Fruit fly (Drosophila melanogaster) whole organism, embryonic: ENCODE measurements around the gene Trs20.

Experiments used
- Asciz ChIP-seq: fragments of 200-800 bp; sonication (Bioruptor generic); optimal IDR thresholded peaks from 2 replicates; lab custom pipeline; 2017; ENCODE audit warnings: missing biosample characterization, mild to moderate bottlenecking, missing genetic modification characterization, missing genetic modification reagents
- CG10147 ChIP-seq: fragments of 200-800 bp; sonication (Bioruptor generic); optimal IDR thresholded peaks from 2 replicates; lab custom pipeline; 2019; ENCODE audit warnings: missing biosample characterization, mild to moderate bottlenecking, missing genetic modification characterization, moderate library complexity
- CG10321 ChIP-seq: fragments of 200-800 bp; sonication (Bioruptor generic); IDR thresholded peaks from 2 replicates; pipeline ENCODE4 v1.3.6; 2022; ENCODE audit warnings: missing biosample characterization, missing genetic modification characterization
- CG10959 ChIP-seq: fragments of 200-800 bp; sonication (Bioruptor generic); IDR thresholded peaks from 2 replicates; pipeline ENCODE4 v1.3.6; 2022; ENCODE audit warnings: missing biosample characterization, missing genetic modification characterization
- CG14860 ChIP-seq: fragments of 200-800 bp; sonication (Bioruptor generic); IDR thresholded peaks from 3 replicates; pipeline ENCODE4 v1.3.6; 2022; ENCODE audit warnings: missing biosample characterization, missing genetic modification characterization; ENCODE audit not compliant: partially characterized antibody
- CG15073 ChIP-seq: fragments of 200-800 bp; sonication (Bioruptor generic); optimal IDR thresholded peaks from 2 replicates; lab custom pipeline; 2016; ENCODE audit warnings: missing biosample characterization, missing genetic modification characterization
- CG15601 ChIP-seq: fragments of 200-800 bp; sonication (Bioruptor generic); optimal IDR thresholded peaks from 3 replicates; lab custom pipeline; 2019; ENCODE audit warnings: missing biosample characterization, mild to moderate bottlenecking, missing genetic modification characterization, moderate library complexity
- CG1647 ChIP-seq: fragments of 200-800 bp; sonication (Bioruptor generic); optimal IDR thresholded peaks from 3 replicates; lab custom pipeline; 2016; ENCODE audit warnings: missing biosample characterization, missing genetic modification characterization
- CG17359 ChIP-seq: fragments of 200-800 bp; sonication (Bioruptor generic); optimal IDR thresholded peaks from 3 replicates; lab custom pipeline; 2018; ENCODE audit warnings: missing biosample characterization, mild to moderate bottlenecking, missing genetic modification characterization, moderate library complexity
- CG2678 ChIP-seq: fragments of 200-800 bp; sonication (Bioruptor generic); optimal IDR thresholded peaks from 3 replicates; lab custom pipeline; 2019; ENCODE audit warnings: missing biosample characterization, mild to moderate bottlenecking, missing genetic modification characterization, moderate library complexity
- CG30020 ChIP-seq: fragments of 200-800 bp; optimal IDR thresholded peaks from 2 replicates; lab custom pipeline; 2019; ENCODE audit warnings: missing biosample characterization, mild to moderate bottlenecking, missing genetic modification characterization, moderate library complexity
- CG3407 ChIP-seq: fragments of 200-800 bp; sonication (Bioruptor generic); optimal IDR thresholded peaks from 2 replicates; lab custom pipeline; 2018; ENCODE audit warnings: missing biosample characterization, mild to moderate bottlenecking, missing genetic modification characterization
- CG34422 ChIP-seq: fragments of 200-800 bp; sonication (Bioruptor generic); IDR thresholded peaks from 3 replicates; pipeline ENCODE4 v1.3.6; 2022; ENCODE audit warnings: missing biosample characterization, missing genetic modification characterization
- CG4617 ChIP-seq: fragments of 200-800 bp; sonication (Bioruptor generic); optimal IDR thresholded peaks from 3 replicates; lab custom pipeline; 2016; ENCODE audit warnings: missing biosample characterization, missing genetic modification characterization, borderline replicate concordance
- CG8089 ChIP-seq: fragments of 200-800 bp; sonication (Bioruptor generic); optimal IDR thresholded peaks from 3 replicates; lab custom pipeline; 2016; ENCODE audit warnings: missing biosample characterization, missing genetic modification characterization
- CG9215 ChIP-seq: fragments of 200-800 bp; sonication (Bioruptor generic); IDR thresholded peaks from 2 replicates; pipeline ENCODE4 v1.3.6; 2022; ENCODE audit warnings: missing biosample characterization, missing genetic modification characterization
- D ChIP-seq, 2 experiments: fragments of 200-800 bp in 1 of 2; fragments of >200 bp in 1 of 2; sonication (Bioruptor generic) in 1 of 2; optimal IDR thresholded peaks; 2 replicates in 1 of 2; 3 replicates in 1 of 2; lab custom pipeline; 2017; ENCODE audit warnings: mild to moderate bottlenecking in 1 of 2, missing biosample characterization in 1 of 2, missing genetic modification characterization in 1 of 2, missing genetic modification reagents in 1 of 2
- D19B ChIP-seq: fragments of 200-800 bp; sonication (Bioruptor generic); optimal IDR thresholded peaks from 2 replicates; lab custom pipeline; 2017; ENCODE audit warnings: missing biosample characterization, mild to moderate bottlenecking, missing genetic modification characterization
- E2f2 ChIP-seq: fragments of 200-800 bp; sonication (Bioruptor generic); IDR thresholded peaks from 2 replicates; pipeline ENCODE4 v1.3.6; 2022; ENCODE audit warnings: missing biosample characterization, missing genetic modification characterization
- GATAe ChIP-seq: fragments of 200-800 bp; sonication (Bioruptor generic); conservative IDR thresholded peaks from 2 replicates; pipeline ENCODE4 v1.3.6; 2022; ENCODE audit warnings: missing biosample characterization, missing genetic modification characterization
- Gsc ChIP-seq: fragments of 200-800 bp; sonication (Bioruptor generic); IDR thresholded peaks from 2 replicates; pipeline ENCODE4 v1.3.6; 2022; ENCODE audit warnings: missing biosample characterization, missing genetic modification characterization
- HLHmδ ChIP-seq: fragments of 200-800 bp; sonication (Bioruptor generic); optimal IDR thresholded peaks from 2 replicates; lab custom pipeline; 2018; ENCODE audit warnings: missing biosample characterization, mild to moderate bottlenecking, missing genetic modification characterization, moderate library complexity
- MTF-1 ChIP-seq: fragments of 200-800 bp; sonication (Bioruptor generic); optimal IDR thresholded peaks from 2 replicates; lab custom pipeline; 2018; ENCODE audit warnings: missing biosample characterization, mild to moderate bottlenecking, missing genetic modification characterization, borderline replicate concordance
- Max ChIP-seq: fragments of 200-800 bp; sonication (Bioruptor generic); optimal IDR thresholded peaks from 2 replicates; lab custom pipeline; 2016; ENCODE audit warnings: missing biosample characterization, mild to moderate bottlenecking, missing genetic modification characterization
- Meics ChIP-seq: fragments of 200-800 bp; sonication (Bioruptor generic); optimal IDR thresholded peaks from 2 replicates; lab custom pipeline; 2017; ENCODE audit warnings: missing biosample characterization, mild to moderate bottlenecking, missing genetic modification characterization
- NK7.1 ChIP-seq: fragments of 200-800 bp; sonication (Bioruptor generic); optimal IDR thresholded peaks from 3 replicates; lab custom pipeline; 2016; ENCODE audit warnings: missing biosample characterization, missing genetic modification characterization
- Opbp ChIP-seq: fragments of 200-800 bp; sonication (Bioruptor generic); IDR thresholded peaks from 3 replicates; pipeline ENCODE4 v1.3.6; 2022; ENCODE audit warnings: missing biosample characterization, missing genetic modification characterization; ENCODE audit not compliant: partially characterized antibody
- Xrp1 ChIP-seq: fragments of 200-800 bp; sonication (Bioruptor generic); IDR thresholded peaks from 2 replicates; pipeline ENCODE4 v1.3.6; 2022; ENCODE audit warnings: missing biosample characterization, missing genetic modification characterization
- amos ChIP-seq: fragments of 200-800 bp; sonication (Bioruptor generic); IDR thresholded peaks from 2 replicates; pipeline ENCODE4 v1.3.6; 2022; ENCODE audit warnings: missing biosample characterization, missing genetic modification characterization; ENCODE audit not compliant: partially characterized antibody
- ara ChIP-seq: fragments of 200-800 bp; sonication (Bioruptor generic); IDR thresholded peaks from 2 replicates; pipeline ENCODE4 v1.3.6; 2022; ENCODE audit warnings: missing biosample characterization, missing genetic modification characterization
- az2 ChIP-seq: fragments of 200-800 bp; sonication (Bioruptor generic); optimal IDR thresholded peaks from 3 replicates; lab custom pipeline; 2016; ENCODE audit warnings: missing biosample characterization, missing genetic modification characterization
- bcd ChIP-seq: fragments of 200-800 bp; sonication (Bioruptor generic); optimal IDR thresholded peaks from 2 replicates; lab custom pipeline; 2017; ENCODE audit warnings: missing biosample characterization, mild to moderate bottlenecking, missing genetic modification characterization
- bsh ChIP-seq, 2 experiments: fragments of 200-800 bp; sonication (Bioruptor generic); optimal IDR thresholded peaks; 2 replicates each; lab custom pipeline; 2017 to 2018; ENCODE audit warnings: mild to moderate bottlenecking in 2 of 2, missing biosample characterization in 2 of 2, missing genetic modification characterization in 2 of 2, moderate library complexity in 1 of 2
- crc ChIP-seq: fragments of 200-800 bp; sonication (Bioruptor generic); optimal IDR thresholded peaks from 2 replicates; lab custom pipeline; 2016; ENCODE audit warnings: missing biosample characterization, missing genetic modification characterization
- en ChIP-seq: fragments of 200-800 bp; sonication (Bioruptor generic); optimal IDR thresholded peaks from 2 replicates; lab custom pipeline; 2016; ENCODE audit warnings: missing biosample characterization, missing genetic modification characterization
- exex ChIP-seq: fragments of 200-800 bp; sonication (Bioruptor generic); optimal IDR thresholded peaks from 4 replicates; lab custom pipeline; 2018; ENCODE audit warnings: missing biosample characterization, mild to moderate bottlenecking, missing genetic modification characterization, moderate library complexity
- gsb-n ChIP-seq: fragments of 200-800 bp; sonication (Bioruptor generic); optimal IDR thresholded peaks from 3 replicates; lab custom pipeline; 2018; ENCODE audit warnings: missing biosample characterization, mild to moderate bottlenecking, missing genetic modification characterization
- jing ChIP-seq: fragments of 200-800 bp; sonication (Bioruptor generic); optimal IDR thresholded peaks from 2 replicates; lab custom pipeline; 2018; ENCODE audit warnings: missing biosample characterization, mild to moderate bottlenecking, missing genetic modification characterization
- kah ChIP-seq: fragments of 200-800 bp; sonication (Bioruptor generic); optimal IDR thresholded peaks from 2 replicates; lab custom pipeline; 2018; ENCODE audit warnings: missing biosample characterization, mild to moderate bottlenecking, missing genetic modification characterization
- lov ChIP-seq, 2 experiments: fragments of 200-800 bp in 1 of 2; fragments of >200 bp in 1 of 2; sonication (Bioruptor generic) in 1 of 2; IDR thresholded peaks in 1 of 2; optimal IDR thresholded peaks in 1 of 2; 2 replicates in 1 of 2; 3 replicates in 1 of 2; pipeline versions ENCODE4 v1.3.6 to Lab custom; 2017 to 2022; ENCODE audit warnings: missing biosample characterization in 1 of 2, missing genetic modification characterization in 1 of 2
- nmo ChIP-seq: fragments of 200-800 bp; sonication (Bioruptor generic); optimal IDR thresholded peaks from 2 replicates; lab custom pipeline; 2018; ENCODE audit warnings: missing biosample characterization, mild to moderate bottlenecking, missing genetic modification characterization, moderate library complexity
- peb ChIP-seq: fragments of 200-800 bp; sonication (Bioruptor generic); IDR thresholded peaks from 2 replicates; pipeline ENCODE4 v1.3.6; 2022; ENCODE audit warnings: missing biosample characterization, missing genetic modification characterization
- rib ChIP-seq: fragments of 200-800 bp; sonication (Bioruptor generic); IDR thresholded peaks from 2 replicates; pipeline ENCODE4 v1.3.6; 2022; ENCODE audit warnings: missing biosample characterization, missing genetic modification characterization
- shn ChIP-seq: fragments of 200-800 bp; sonication (Bioruptor generic); optimal IDR thresholded peaks from 3 replicates; lab custom pipeline; 2016; ENCODE audit warnings: missing biosample characterization, missing genetic modification characterization
- slou ChIP-seq: fragments of 200-800 bp; sonication (Bioruptor generic); optimal IDR thresholded peaks from 3 replicates; lab custom pipeline; 2016; ENCODE audit warnings: missing biosample characterization, missing genetic modification characterization
- stc ChIP-seq: fragments of 200-800 bp; sonication (Bioruptor generic); IDR thresholded peaks from 2 replicates; pipeline ENCODE4 v1.3.6; 2022; ENCODE audit warnings: missing biosample characterization, missing genetic modification characterization
- wdn ChIP-seq: fragments of 200-800 bp; sonication (Bioruptor generic); IDR thresholded peaks from 2 replicates; pipeline ENCODE4 v1.3.6; 2022; ENCODE audit warnings: missing biosample characterization, missing genetic modification characterization

Trs20 gene

DNA sequence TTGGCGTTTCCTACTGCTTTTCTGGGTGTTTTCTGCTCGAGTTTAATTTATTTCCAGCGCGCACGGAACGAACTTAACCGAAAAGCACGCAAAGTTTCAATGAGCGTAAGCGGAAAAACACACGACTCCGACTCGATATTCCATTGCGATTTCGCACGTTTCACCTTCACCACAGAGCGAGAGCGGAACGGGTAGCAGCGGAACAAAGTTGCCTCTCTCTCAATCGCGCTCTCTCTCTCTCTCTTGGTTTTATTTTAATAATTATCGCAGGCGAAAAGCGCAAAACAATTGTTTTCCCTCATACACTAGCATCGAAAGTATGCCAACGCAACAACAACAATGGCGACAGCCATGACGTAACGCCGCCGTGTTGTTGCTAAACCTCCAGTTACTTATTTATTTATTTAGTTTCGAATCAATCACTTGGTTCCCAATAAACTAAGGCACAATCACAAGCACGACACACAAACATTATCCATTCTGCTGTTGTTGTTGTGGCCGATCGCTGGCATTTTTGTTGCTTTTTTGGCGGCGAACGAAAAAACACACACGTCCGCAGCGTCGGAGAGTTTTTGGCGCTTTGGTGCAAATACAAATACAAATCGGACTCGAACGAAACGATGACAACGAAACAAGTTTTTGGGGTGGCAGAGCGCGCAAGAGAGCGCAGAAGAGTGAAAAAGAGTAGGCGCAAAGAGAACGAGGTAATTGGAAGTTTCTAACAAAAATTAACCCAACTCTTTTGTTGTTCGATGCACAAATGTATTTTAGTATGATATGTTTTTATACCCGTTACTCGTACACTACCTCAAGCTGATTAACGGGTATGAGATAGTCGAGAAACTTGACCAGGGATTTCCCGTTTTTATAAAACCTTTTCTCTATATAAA lies 33.0 kb upstream of the Trs20 start, which contains the start of gene CG5151 (continued):
- no peak for TF ChIP-seq CG4617 (GFP tag; lab: Kevin White, UChicago)
- TF ChIP-seq shn (GFP tag; lab: Kevin White, UChicago): no peak
- TF ChIP-seq MTF-1 (GFP tag; lab: Kevin White, UChicago): peak; percentile 38
- peak; percentile 49; the same call in 2 of the 3 replicates for TF ChIP-seq Opbp
- TF ChIP-seq kah (GFP tag; lab: Kevin White, UChicago): no peak
- peak; percentile 61 for TF ChIP-seq rib (GFP tag; lab: Robert Waterston, UW)
- TF ChIP-seq CG3407 (GFP tag; lab: Kevin White, UChicago): no peak
- TF ChIP-seq CG15601 (tag; lab: Kevin White, UChicago): no peak
- no peak for TF ChIP-seq GATAe
- TF ChIP-seq CG10321 (GFP tag; lab: Robert Waterston, UW): no peak
- TF ChIP-seq E2f2: peak; percentile 19; the same call in 1 of the 2 replicates
- no peak for TF ChIP-seq CG1647 (GFP tag; lab: Kevin White, UChicago)
- TF ChIP-seq Max: no peak
- TF ChIP-seq stc (GFP tag; lab: Robert Waterston, UW): no peak; the same call in 1 of the 2 replicates
- TF ChIP-seq amos (GFP tag; lab: Robert Waterston, UW): peak; percentile 45; the same call in 1 of the 2 replicates
- TF ChIP-seq nmo: no peak
- TF ChIP-seq CG10147 (GFP tag; lab: Kevin White, UChicago): no peak
- TF ChIP-seq bcd (GFP tag; lab: Kevin White, UChicago): no peak
- TF ChIP-seq jing (GFP tag; lab: Kevin White, UChicago): no peak
- peak; percentile 33; the same call in 1 of the 2 replicates for TF ChIP-seq wdn (GFP tag; lab: Robert Waterston, UW)
- TF ChIP-seq D19B (GFP tag; lab: Kevin White, UChicago): peak; percentile 63
- no peak for TF ChIP-seq gsb-n (tag; lab: Kevin White, UChicago)
- TF ChIP-seq exex (tag; lab: Kevin White, UChicago): peak; percentile 20
- peak; percentile 91 for TF ChIP-seq CG14860 (GFP tag; lab: Robert Waterston, UW)
- TF ChIP-seq Gsc (GFP tag; lab: Robert Waterston, UW): no peak
- TF ChIP-seq ara (GFP tag; lab: Robert Waterston, UW): no peak
- TF ChIP-seq Asciz (GFP tag; lab: Kevin White, UChicago): no peak
- TF ChIP-seq CG10959: no peak
- TF ChIP-seq CG2678 (tag; lab: Kevin White, UChicago): peak; percentile 13
- TF ChIP-seq Xrp1: no peak; the same call in 1 of the 2 replicates
- TF ChIP-seq az2: no peak
- TF ChIP-seq Meics: peak; percentile 28
- no peak for TF ChIP-seq peb (GFP tag; lab: Robert Waterston, UW)
- TF ChIP-seq CG17359: no peak
- TF ChIP-seq NK7.1: no peak
- no peak for TF ChIP-seq CG30020 (tag; lab: Kevin White, UChicago)
- TF ChIP-seq slou (GFP tag; lab: Kevin White, UChicago): no peak
- TF ChIP-seq crc (GFP tag; lab: Kevin White, UChicago): no peak
- TF ChIP-seq lov (optimal IDR thresholded peaks at IDR 0.05; lab: Kevin White, UChicago): no peak
- no peak for TF ChIP-seq lov (GFP tag; IDR thresholded peaks at IDR 0.05; lab: Robert Waterston, UW)
- TF ChIP-seq CG9215 (GFP tag; lab: Robert Waterston, UW): no peak
- peak; percentile 21; the same call in 1 of the 3 replicates for TF ChIP-seq CG34422 (GFP tag; lab: Robert Waterston, UW)
- TF ChIP-seq D (optimal IDR thresholded peaks at IDR 0.05; lab: Kevin White, UChicago): no peak
- TF ChIP-seq D (GFP tag; optimal IDR thresholded peaks at IDR 0.05; lab: Kevin White, UChicago): no peak
- TF ChIP-seq en: no peak
- no peak for TF ChIP-seq CG8089
- no peak for TF ChIP-seq CG15073 (GFP tag; lab: Kevin White, UChicago)
- TF ChIP-seq HLHmδ: peak; percentile 22
- TF ChIP-seq bsh (GFP tag; optimal IDR thresholded peaks at IDR 0.05; lab: Kevin White, UChicago): peak in 1 of 2 experiments; percentile 59
